Worm (Caenorhabditis elegans) whole organism, late embryonic: ENCODE data around the gene srj-11.

Experiments used
- K09A11.1 ChIP-seq: sonication (generic microtip); optimal IDR thresholded peaks from 2 replicates; lab custom pipeline; 2017; ENCODE audit warnings: antibody characterized with exemption, mild to moderate bottlenecking, missing genetic modification characterization, missing compliant biosample characterization; ENCODE audit not compliant: insufficient read depth
- T23F11.4 ChIP-seq: fragments of 200-800 bp; sonication (Bioruptor generic); optimal IDR thresholded peaks from 2 replicates; lab custom pipeline; 2018; ENCODE audit warnings: mild to moderate bottlenecking, missing genetic modification characterization, missing compliant biosample characterization
- ahr-1 ChIP-seq: sonication (generic microtip); optimal IDR thresholded peaks from 2 replicates; lab custom pipeline; 2016; ENCODE audit warnings: missing genetic modification characterization, missing compliant biosample characterization
- ceh-2 ChIP-seq: sonication (generic microtip); optimal IDR thresholded peaks from 2 replicates; lab custom pipeline; 2016; ENCODE audit warnings: missing genotype, missing genetic modification characterization, missing compliant biosample characterization
- ceh-22 ChIP-seq: sonication (generic microtip); optimal IDR thresholded peaks from 2 replicates; lab custom pipeline; 2017; ENCODE audit warnings: missing biosample characterization, missing genetic modification characterization
- ceh-24 ChIP-seq: sonication (generic microtip); optimal IDR thresholded peaks from 2 replicates; lab custom pipeline; 2016; ENCODE audit warnings: mild to moderate bottlenecking, missing genetic modification characterization, missing compliant biosample characterization
- ceh-31 ChIP-seq: sonication (generic microtip); optimal IDR thresholded peaks from 2 replicates; lab custom pipeline; 2016; ENCODE audit warnings: missing genetic modification characterization, missing compliant biosample characterization
- ceh-45 ChIP-seq: fragments of 200-800 bp; sonication (Bioruptor generic); IDR thresholded peaks from 2 replicates; pipeline ENCODE4 v1.3.6; 2022; ENCODE audit warnings: missing genetic modification reagents, missing genetic modification characterization, missing compliant biosample characterization
- ceh-48 ChIP-seq: sonication (generic microtip); optimal IDR thresholded peaks from 2 replicates; lab custom pipeline; 2016; ENCODE audit warnings: missing genetic modification characterization, inconsistent platforms, missing compliant biosample characterization
- elt-4 ChIP-seq: sonication (generic microtip); optimal IDR thresholded peaks from 2 replicates; lab custom pipeline; 2016; ENCODE audit warnings: missing genetic modification characterization, missing compliant biosample characterization
- eyg-1 ChIP-seq: sonication (generic microtip); optimal IDR thresholded peaks from 2 replicates; lab custom pipeline; 2016; ENCODE audit warnings: missing genotype, missing genetic modification characterization, missing compliant biosample characterization
- fkh-6 ChIP-seq: sonication (generic microtip); optimal IDR thresholded peaks from 2 replicates; lab custom pipeline; 2016; ENCODE audit warnings: missing genetic modification characterization, missing compliant biosample characterization
- gmeb-2 ChIP-seq: sonication (generic microtip); optimal IDR thresholded peaks from 2 replicates; lab custom pipeline; 2016; ENCODE audit warnings: missing genetic modification characterization, inconsistent platforms, missing compliant biosample characterization
- hlh-30 ChIP-seq: sonication (generic microtip); optimal IDR thresholded peaks from 2 replicates; lab custom pipeline; 2017; ENCODE audit warnings: antibody characterized with exemption, missing genetic modification characterization, missing compliant biosample characterization; ENCODE audit not compliant: insufficient read depth
- hlh-6 ChIP-seq: sonication (generic microtip); optimal IDR thresholded peaks from 2 replicates; lab custom pipeline; 2016; ENCODE audit warnings: missing genotype, missing genetic modification characterization, missing compliant biosample characterization
- lim-6 ChIP-seq: sonication (generic microtip); optimal IDR thresholded peaks from 2 replicates; lab custom pipeline; 2016; ENCODE audit warnings: missing genetic modification characterization, missing compliant biosample characterization
- nhr-232 ChIP-seq: sonication (generic microtip); optimal IDR thresholded peaks from 2 replicates; lab custom pipeline; 2016; ENCODE audit warnings: missing genetic modification characterization, missing compliant biosample characterization
- odd-2 ChIP-seq: sonication (generic microtip); optimal IDR thresholded peaks from 2 replicates; lab custom pipeline; 2017; ENCODE audit warnings: antibody characterized with exemption, mild to moderate bottlenecking, missing genetic modification characterization, missing compliant biosample characterization
- pag-3 ChIP-seq: sonication (generic microtip); optimal IDR thresholded peaks from 2 replicates; lab custom pipeline; 2016; ENCODE audit warnings: missing compliant biosample characterization, missing genetic modification characterization, borderline replicate concordance
- pax-1 ChIP-seq: fragments of 150-350 bp; optimal IDR thresholded peaks from 2 replicates; lab custom pipeline; 2014; ENCODE audit warnings: missing biosample characterization, missing genetic modification characterization
- pha-2 ChIP-seq: sonication (generic microtip); optimal IDR thresholded peaks from 2 replicates; lab custom pipeline; 2017; ENCODE audit warnings: mild to moderate bottlenecking, missing genetic modification characterization, missing compliant biosample characterization
- pros-1 ChIP-seq: fragments of 150-350 bp; optimal IDR thresholded peaks from 2 replicates; lab custom pipeline; 2014; ENCODE audit warnings: missing biosample characterization, missing genetic modification reagents, missing genetic modification characterization
- ref-2 ChIP-seq: sonication (generic microtip); optimal IDR thresholded peaks from 2 replicates; lab custom pipeline; 2016; ENCODE audit warnings: missing genetic modification characterization, missing compliant biosample characterization
- rnt-1 ChIP-seq: sonication (generic microtip); optimal IDR thresholded peaks from 2 replicates; lab custom pipeline; 2016; ENCODE audit warnings: missing genetic modification characterization, missing compliant biosample characterization
- sox-2 ChIP-seq: fragments of 200-800 bp; sonication (Bioruptor generic); IDR thresholded peaks from 2 replicates; pipeline ENCODE4 v1.3.6; 2022; ENCODE audit warnings: missing genetic modification reagents, missing genetic modification characterization, missing compliant biosample characterization
- tbx-7 ChIP-seq: sonication (generic microtip); optimal IDR thresholded peaks from 2 replicates; lab custom pipeline; 2016; ENCODE audit warnings: missing genotype, missing genetic modification characterization, missing compliant biosample characterization
- ttx-3 ChIP-seq: sonication (generic microtip); optimal IDR thresholded peaks from 2 replicates; lab custom pipeline; 2016; ENCODE audit warnings: missing genetic modification reagents, missing genetic modification characterization, missing compliant biosample characterization
- unc-3 ChIP-seq, 2 experiments: fragments of 200-800 bp in 1 of 2; sonication (Bioruptor generic) in 1 of 2; sonication (generic microtip) in 1 of 2; conservative IDR thresholded peaks in 1 of 2; optimal IDR thresholded peaks in 1 of 2; 2 replicates each; pipeline versions ENCODE4 v1.3.6 to Lab custom; 2016 to 2022; ENCODE audit warnings: missing compliant biosample characterization in 2 of 2, missing genetic modification characterization in 2 of 2, missing genetic modification reagents in 1 of 2
- unc-42 ChIP-seq: sonication (generic microtip); optimal IDR thresholded peaks from 2 replicates; lab custom pipeline; 2016; ENCODE audit warnings: missing genotype, missing genetic modification characterization, missing compliant biosample characterization
- unc-55 ChIP-seq: sonication (generic microtip); optimal IDR thresholded peaks from 2 replicates; lab custom pipeline; 2017; ENCODE audit warnings: missing biosample characterization, missing genetic modification reagents, missing genetic modification characterization
- unc-86 ChIP-seq: sonication (generic microtip); optimal IDR thresholded peaks from 2 replicates; lab custom pipeline; 2016; ENCODE audit warnings: missing genetic modification characterization, missing compliant biosample characterization
- zip-5 ChIP-seq: sonication (generic microtip); optimal IDR thresholded peaks from 2 replicates; lab custom pipeline; 2016; ENCODE audit warnings: missing genetic modification characterization, missing compliant biosample characterization
- ztf-16 ChIP-seq: sonication (generic microtip); optimal IDR thresholded peaks from 2 replicates; lab custom pipeline; 2017; ENCODE audit warnings: missing genetic modification characterization, missing compliant biosample characterization

The srj-11 gene

DNA sequence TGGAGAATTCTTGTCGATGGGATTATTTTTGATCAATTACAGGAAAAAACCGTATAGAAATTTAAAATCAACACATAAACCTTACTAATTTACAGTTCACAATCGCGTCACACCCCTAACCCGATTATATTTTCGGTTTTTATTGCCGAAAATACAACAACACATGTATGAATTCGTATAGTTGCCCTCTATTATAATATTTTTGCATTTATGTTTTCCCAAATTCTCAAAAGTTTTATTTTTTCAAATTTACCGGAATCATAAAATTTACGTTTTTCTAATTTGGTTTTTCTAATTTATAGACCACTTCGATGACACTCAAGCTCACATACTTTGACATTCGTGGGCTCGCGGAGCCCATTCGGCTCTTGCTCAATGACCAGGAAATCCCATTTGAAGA, 1.8 kb downstream of the srj-11 start, which contains the start of gene gst-23:
TSS of gene gst-23 (plus strand) at position 301 of the 400 bp plus-strand sequence.
- TF ChIP-seq odd-2 (tag; lab: Kevin White, UChicago): no peak
- TF ChIP-seq ceh-45 (GFP tag; lab: Robert Waterston, UW): no peak

DNA sequence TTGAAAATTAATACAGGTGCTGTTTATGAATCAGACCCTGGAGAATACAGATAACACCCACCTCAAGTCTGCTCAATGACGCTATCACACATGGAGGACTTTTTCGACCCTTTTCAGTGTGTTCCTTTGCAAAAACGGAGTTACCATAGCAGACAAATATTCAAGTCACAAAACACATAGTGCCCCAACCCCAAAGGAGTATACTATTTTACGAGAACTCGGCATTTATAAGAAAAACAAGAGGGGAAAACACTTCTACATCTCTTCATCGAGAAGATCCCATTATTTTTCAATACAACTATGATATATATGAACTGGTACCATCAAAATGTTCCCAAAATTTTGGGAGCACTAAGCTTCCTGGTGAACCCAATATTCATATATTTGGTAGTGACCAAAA, 3.5 kb downstream of the srj-11 start, which contains the start of gene srj-7:
TSS of gene srj-7 (plus strand) at position 301 of the 400 bp plus-strand sequence.
- no peak for TF ChIP-seq unc-42 (tag; lab: Kevin White, UChicago)
- TF ChIP-seq unc-86 (tag; lab: Kevin White, UChicago): no peak
- TF ChIP-seq hlh-30 (tag; lab: Kevin White, UChicago): no peak
- no peak for TF ChIP-seq ceh-31 (tag; lab: Kevin White, UChicago)
- no peak for TF ChIP-seq eyg-1 (tag; lab: Kevin White, UChicago)
- no peak for TF ChIP-seq tbx-7 (tag; lab: Kevin White, UChicago)
- no peak for TF ChIP-seq unc-55 (GFP tag; lab: Kevin White, UChicago)
- TF ChIP-seq, all 69 proteins: peak for 0

DNA sequence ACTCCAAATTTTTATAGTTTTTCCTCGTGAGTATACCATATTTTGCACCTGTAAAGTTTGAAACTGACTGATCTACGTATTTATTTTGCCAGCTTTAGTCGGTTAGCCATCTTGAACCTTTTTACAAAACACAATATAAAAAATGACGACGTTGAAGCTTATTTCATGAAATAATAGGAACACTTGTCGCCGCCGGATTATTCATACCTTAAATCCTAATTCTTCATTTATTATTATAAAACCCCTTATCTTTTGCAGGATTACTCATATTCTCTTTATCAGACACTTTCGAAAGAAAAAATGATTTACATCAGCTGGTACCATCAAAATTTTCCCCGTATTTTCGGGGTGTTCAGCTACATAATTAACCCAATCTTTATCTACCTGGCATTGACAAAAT, 6.3 kb downstream of the srj-11 start, which contains the start of gene srj-8:
TSS of gene srj-8 (plus strand) at position 301 of the 400 bp plus-strand sequence.
- TF ChIP-seq ztf-16 (tag; lab: Kevin White, UChicago): no peak
- TF ChIP-seq ceh-24: no peak
- TF ChIP-seq T23F11.4 (GFP tag; lab: Kevin White, UChicago): no peak
- TF ChIP-seq ttx-3 (tag; lab: Kevin White, UChicago): no peak
- no peak for TF ChIP-seq unc-3 (GFP tag; conservative IDR thresholded peaks at IDR 0.05; lab: Robert Waterston, UW)
- no peak for TF ChIP-seq unc-3 (tag; optimal IDR thresholded peaks at IDR 0.05; lab: Kevin White, UChicago)
- no peak for TF ChIP-seq zip-5 (tag; lab: Kevin White, UChicago)
- TF ChIP-seq ahr-1 (tag; lab: Kevin White, UChicago): no peak
- no peak for TF ChIP-seq pag-3
- no peak for TF ChIP-seq pros-1 (tag; lab: Kevin White, UChicago)
- TF ChIP-seq nhr-232: no peak
- TF ChIP-seq fkh-6 (tag; lab: Kevin White, UChicago): no peak
- no peak for TF ChIP-seq ceh-48 (tag; lab: Kevin White, UChicago)
- no peak for TF ChIP-seq K09A11.1 (tag; lab: Kevin White, UChicago)
- no peak for TF ChIP-seq hlh-30 (tag; lab: Kevin White, UChicago)
- no peak for TF ChIP-seq lim-6 (tag; lab: Kevin White, UChicago)
- TF ChIP-seq ceh-2: no peak

DNA sequence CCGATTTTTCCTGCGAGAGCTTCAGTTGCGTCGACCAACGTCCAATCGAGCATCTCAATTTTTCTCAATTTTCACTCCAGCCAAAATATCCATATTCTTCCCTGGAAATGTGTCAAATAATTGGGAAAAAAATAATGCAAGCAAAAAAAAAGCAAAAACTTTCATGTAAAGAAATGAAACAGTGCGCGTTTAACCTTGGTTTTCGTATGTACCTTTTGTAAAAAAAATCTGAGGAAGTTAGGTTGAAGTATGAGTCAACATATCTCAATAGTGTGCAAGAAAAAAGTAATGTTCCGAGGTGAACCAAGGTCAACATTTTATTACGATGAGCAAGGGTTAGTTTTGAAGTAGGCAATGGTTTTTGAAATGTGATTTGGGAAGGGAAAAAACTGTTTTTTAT, 8.9 kb downstream of the srj-11 start, which contains the start of gene T28A11.13:
TSS of gene T28A11.13 (minus strand) at position 101 of the 400 bp plus-strand sequence.
- TF ChIP-seq nhr-232 (no peak), ceh-22 (tag; lab: Kevin White, UChicago) (no peak), zip-5 (tag; lab: Kevin White, UChicago) (no peak), ahr-1 (tag; lab: Kevin White, UChicago) (no peak), rnt-1 (no peak), sox-2 (no peak), T23F11.4 (GFP tag; lab: Kevin White, UChicago) (no peak), pha-2 (tag; lab: Kevin White, UChicago) (no peak), gmeb-2 (no peak), pax-1 (tag; lab: Kevin White, UChicago) (no peak), lim-6 (tag; lab: Kevin White, UChicago) (no peak), ttx-3 (tag; lab: Kevin White, UChicago) (no peak), hlh-6 (tag; lab: Kevin White, UChicago) (no peak), elt-4 (tag; lab: Kevin White, UChicago) (no peak), unc-42 (tag; lab: Kevin White, UChicago) (no peak), ceh-45 (GFP tag; lab: Robert Waterston, UW) (no peak), ref-2 (tag; lab: Kevin White, UChicago) (no peak), ceh-31 (tag; lab: Kevin White, UChicago) (no peak), unc-3 (GFP tag; conservative IDR thresholded peaks at IDR 0.05; lab: Robert Waterston, UW) (no peak), unc-3 (tag; optimal IDR thresholded peaks at IDR 0.05; lab: Kevin White, UChicago) (no peak)
